Worm (Caenorhabditis elegans) whole organism, L4 larva: Measurements from ENCODE around the gene K10D2.5.

ENCODE experiments used
- F10B5.3 ChIP-seq: sonication (generic microtip); optimal IDR thresholded peaks from 2 replicates; lab custom pipeline; 2016; ENCODE audit warnings: mild to moderate bottlenecking, missing genetic modification characterization, missing compliant biosample characterization
- F26F4.8 ChIP-seq: fragments of 200-800 bp; sonication (Bioruptor generic); conservative IDR thresholded peaks from 2 replicates; pipeline ENCODE4 v1.3.6; 2022; ENCODE audit warnings: missing genetic modification characterization, missing compliant biosample characterization
- T26A8.4 ChIP-seq: fragments of 200-800 bp; sonication (Bioruptor generic); IDR thresholded peaks from 2 replicates; pipeline ENCODE4 v1.3.6; 2022; ENCODE audit warnings: missing genetic modification characterization, missing compliant biosample characterization
- Y5F2A.4 ChIP-seq: fragments of 200-800 bp; sonication (Bioruptor generic); optimal IDR thresholded peaks from 2 replicates; lab custom pipeline; 2018; ENCODE audit warnings: mild to moderate bottlenecking, missing genetic modification characterization, missing compliant biosample characterization
- ama-1 ChIP-seq: fragments of 150-350 bp; optimal IDR thresholded peaks from 2 replicates; lab custom pipeline; 2014; ENCODE audit warnings: inconsistent platforms, mixed read lengths
- ceh-20 ChIP-seq: fragments of 200-800 bp; sonication (Bioruptor generic); IDR thresholded peaks from 2 replicates; pipeline ENCODE4 v1.3.6; 2022; ENCODE audit warnings: missing genetic modification reagents, missing genetic modification characterization, missing compliant biosample characterization
- ceh-44 ChIP-seq: fragments of 200-800 bp; sonication (Bioruptor generic); IDR thresholded peaks from 2 replicates; pipeline ENCODE4 v1.3.6; 2022; ENCODE audit warnings: missing genetic modification reagents, missing genetic modification characterization, missing compliant biosample characterization
- ces-1 ChIP-seq: fragments of 150-350 bp; sonication (generic microtip); optimal IDR thresholded peaks from 4 replicates; lab custom pipeline; 2014; ENCODE audit warnings: missing biosample characterization, missing genetic modification reagents, missing genetic modification characterization
- cey-2 ChIP-seq: sonication (generic microtip); optimal IDR thresholded peaks from 3 replicates; lab custom pipeline; 2017; ENCODE audit warnings: missing genetic modification characterization, mild to moderate bottlenecking, missing compliant biosample characterization, antibody characterized with exemption, borderline replicate concordance; ENCODE audit not compliant: insufficient read depth
- ctbp-1 ChIP-seq: fragments of 200-800 bp; sonication (Bioruptor generic); IDR thresholded peaks from 2 replicates; pipeline ENCODE4 v1.3.6; 2022; ENCODE audit warnings: missing genetic modification reagents, missing genetic modification characterization, missing compliant biosample characterization
- daf-16 ChIP-seq, 3 experiments: sonication (generic microtip); optimal IDR thresholded peaks; 2 replicates each; lab custom pipeline; 2016 to 2017; ENCODE audit warnings: missing genetic modification characterization in 3 of 3, missing genetic modification reagents in 3 of 3, mild to moderate bottlenecking in 2 of 3, missing compliant biosample characterization in 2 of 3, missing biosample characterization in 1 of 3, moderate library complexity in 1 of 3
- dmd-9 ChIP-seq: fragments of 200-800 bp; sonication (Bioruptor generic); IDR thresholded peaks from 2 replicates; pipeline ENCODE4 v1.3.6; 2022; ENCODE audit warnings: missing genetic modification reagents, missing genetic modification characterization, missing compliant biosample characterization
- dpl-1 ChIP-seq: fragments of 150-350 bp; optimal IDR thresholded peaks from 2 replicates; lab custom pipeline; 2014; ENCODE audit warnings: missing biosample characterization, missing genetic modification reagents, missing genetic modification characterization
- duxl-1 ChIP-seq: sonication (generic microtip); optimal IDR thresholded peaks from 2 replicates; lab custom pipeline; 2016; ENCODE audit warnings: mild to moderate bottlenecking, missing genetic modification characterization, moderate library complexity, missing compliant biosample characterization; ENCODE audit not compliant: poor library complexity
- fkh-10 ChIP-seq: fragments of 150-350 bp; optimal IDR thresholded peaks from 2 replicates; lab custom pipeline; 2014; ENCODE audit warnings: missing biosample characterization, missing genetic modification reagents, missing genetic modification characterization
- hmg-1.1 ChIP-seq: fragments of 200-800 bp; sonication (Bioruptor generic); IDR thresholded peaks from 2 replicates; pipeline ENCODE4 v1.3.6; 2022; ENCODE audit warnings: missing genetic modification reagents, missing genetic modification characterization, missing compliant biosample characterization
- lim-7 ChIP-seq: fragments of 200-800 bp; sonication (Bioruptor generic); IDR thresholded peaks from 2 replicates; pipeline ENCODE4 v1.3.6; 2022; ENCODE audit warnings: missing genetic modification characterization, missing compliant biosample characterization
- lin-15B ChIP-seq: fragments of 150-350 bp; sonication (generic microtip); optimal IDR thresholded peaks from 3 replicates; lab custom pipeline; 2014; ENCODE audit warnings: missing biosample characterization, missing genetic modification characterization
- lin-38 ChIP-seq: fragments of 200-800 bp; sonication (Bioruptor generic); IDR thresholded peaks from 2 replicates; pipeline ENCODE4 v1.3.6; 2022; ENCODE audit warnings: missing genetic modification reagents, missing genetic modification characterization, missing compliant biosample characterization
- lin-39 ChIP-seq: fragments of 150-350 bp; optimal IDR thresholded peaks from 2 replicates; lab custom pipeline; 2014; ENCODE audit warnings: missing biosample characterization, missing genetic modification reagents, missing genetic modification characterization
- lir-3 ChIP-seq: sonication (generic microtip); optimal IDR thresholded peaks from 2 replicates; lab custom pipeline; 2016; ENCODE audit warnings: mild to moderate bottlenecking, missing genetic modification characterization, missing compliant biosample characterization
- lsy-2 ChIP-seq, 2 experiments: fragments of 150-350 bp in 1 of 2; sonication (generic microtip) in 1 of 2; optimal IDR thresholded peaks; 2 replicates each; lab custom pipeline; 2014 to 2017; ENCODE audit warnings: missing biosample characterization in 2 of 2, missing genetic modification characterization in 2 of 2
- madf-9 ChIP-seq: fragments of 200-800 bp; sonication (Bioruptor generic); conservative IDR thresholded peaks from 2 replicates; pipeline ENCODE4 v1.3.6; 2022; ENCODE audit warnings: missing genetic modification reagents, missing genetic modification characterization, missing compliant biosample characterization
- mdl-1 ChIP-seq, 2 experiments: fragments of 150-350 bp in 1 of 2; sonication (generic microtip) in 1 of 2; optimal IDR thresholded peaks; 2 replicates each; lab custom pipeline; 2014 to 2017; ENCODE audit warnings: missing biosample characterization in 2 of 2, missing genetic modification characterization in 2 of 2
- mep-1 ChIP-seq: fragments of 150-350 bp; sonication (generic microtip); optimal IDR thresholded peaks from 3 replicates; lab custom pipeline; 2014; ENCODE audit warnings: missing biosample characterization, missing genetic modification characterization
- mes-2 ChIP-seq: sonication (generic microtip); optimal IDR thresholded peaks from 2 replicates; lab custom pipeline; 2016; ENCODE audit warnings: missing genotype, mild to moderate bottlenecking, missing genetic modification characterization, missing compliant biosample characterization; ENCODE audit not compliant: poor library complexity, severe bottlenecking
- mxl-2 ChIP-seq: fragments of 200-800 bp; sonication (Bioruptor generic); conservative IDR thresholded peaks from 2 replicates; pipeline ENCODE4 v1.3.6; 2022; ENCODE audit warnings: missing genetic modification reagents, missing genetic modification characterization, missing compliant biosample characterization
- mxl-3 ChIP-seq: fragments of 200-800 bp; sonication (Bioruptor generic); optimal IDR thresholded peaks from 2 replicates; lab custom pipeline; 2018; ENCODE audit warnings: mild to moderate bottlenecking, missing genetic modification characterization, missing compliant biosample characterization
- nhr-237 ChIP-seq: sonication (generic microtip); optimal IDR thresholded peaks from 2 replicates; lab custom pipeline; 2017; ENCODE audit warnings: missing biosample characterization, missing genetic modification characterization
- nhr-28 ChIP-seq: fragments of 150-350 bp; optimal IDR thresholded peaks from 2 replicates; lab custom pipeline; 2014; ENCODE audit warnings: missing biosample characterization, missing genetic modification characterization
- nhr-42 ChIP-seq: fragments of 200-800 bp; sonication (Bioruptor generic); IDR thresholded peaks from 2 replicates; pipeline ENCODE4 v1.3.6; 2022; ENCODE audit warnings: missing genetic modification characterization, missing compliant biosample characterization
- nhr-6 ChIP-seq: fragments of 150-350 bp; optimal IDR thresholded peaks from 2 replicates; lab custom pipeline; 2014; ENCODE audit warnings: missing biosample characterization, missing genetic modification characterization
- nhr-77 ChIP-seq: fragments of 150-350 bp; optimal IDR thresholded peaks from 2 replicates; lab custom pipeline; 2014; ENCODE audit warnings: missing biosample characterization, missing genetic modification characterization
- php-3 ChIP-seq: fragments of 200-800 bp; sonication (Bioruptor generic); IDR thresholded peaks from 2 replicates; pipeline ENCODE4 v1.3.6; 2022; ENCODE audit warnings: missing genetic modification reagents, missing genetic modification characterization, missing compliant biosample characterization
- saeg-2 ChIP-seq: fragments of 200-800 bp; sonication (Bioruptor generic); IDR thresholded peaks from 2 replicates; pipeline ENCODE4 v1.3.6; 2022; ENCODE audit warnings: missing genetic modification reagents, missing genetic modification characterization, missing compliant biosample characterization
- sdz-12 ChIP-seq: fragments of 200-800 bp; sonication (Bioruptor generic); optimal IDR thresholded peaks from 2 replicates; lab custom pipeline; 2018; ENCODE audit warnings: mild to moderate bottlenecking, missing genetic modification characterization, missing compliant biosample characterization
- set-16 ChIP-seq: fragments of 200-800 bp; sonication (Bioruptor generic); IDR thresholded peaks from 2 replicates; pipeline ENCODE4 v1.3.6; 2022; ENCODE audit warnings: missing genetic modification reagents, missing genetic modification characterization, missing compliant biosample characterization
- skn-1 ChIP-seq: fragments of 150-350 bp; optimal IDR thresholded peaks from 2 replicates; lab custom pipeline; 2014; ENCODE audit warnings: missing biosample characterization, missing genetic modification characterization
- tag-97 ChIP-seq: fragments of 200-800 bp; sonication (Bioruptor generic); IDR thresholded peaks from 2 replicates; pipeline ENCODE4 v1.3.6; 2022; ENCODE audit warnings: missing genetic modification characterization, missing compliant biosample characterization
- tra-1 ChIP-seq: fragments of 200-800 bp; sonication (Bioruptor generic); IDR thresholded peaks from 2 replicates; pipeline ENCODE4 v1.3.6; 2022; ENCODE audit warnings: missing genetic modification reagents, missing genetic modification characterization, missing compliant biosample characterization
- unc-39 ChIP-seq: sonication (generic microtip); optimal IDR thresholded peaks from 2 replicates; lab custom pipeline; 2017; ENCODE audit warnings: missing biosample characterization, missing genetic modification characterization
- unc-62 ChIP-seq, 3 experiments: fragments of 150-350 bp in 1 of 3; sonication (generic microtip); optimal IDR thresholded peaks in 2 of 3; peaks in 1 of 3; 1 replicate in 1 of 3; 2 replicates in 2 of 3; lab custom pipeline; 2014 to 2017; ENCODE audit warnings: missing biosample characterization in 3 of 3, missing genetic modification characterization in 3 of 3, missing genetic modification reagents in 3 of 3, missing genotype in 1 of 3
- zfp-3 ChIP-seq: fragments of 200-800 bp; sonication (Bioruptor generic); conservative IDR thresholded peaks from 2 replicates; pipeline ENCODE4 v1.3.6; 2022; ENCODE audit warnings: missing genetic modification reagents, missing genetic modification characterization, missing compliant biosample characterization
- ztf-7 ChIP-seq: fragments of 150-350 bp; optimal IDR thresholded peaks from 2 replicates; lab custom pipeline; 2014; ENCODE audit warnings: missing biosample characterization, missing genetic modification characterization

The K10D2.5 gene

DNA sequence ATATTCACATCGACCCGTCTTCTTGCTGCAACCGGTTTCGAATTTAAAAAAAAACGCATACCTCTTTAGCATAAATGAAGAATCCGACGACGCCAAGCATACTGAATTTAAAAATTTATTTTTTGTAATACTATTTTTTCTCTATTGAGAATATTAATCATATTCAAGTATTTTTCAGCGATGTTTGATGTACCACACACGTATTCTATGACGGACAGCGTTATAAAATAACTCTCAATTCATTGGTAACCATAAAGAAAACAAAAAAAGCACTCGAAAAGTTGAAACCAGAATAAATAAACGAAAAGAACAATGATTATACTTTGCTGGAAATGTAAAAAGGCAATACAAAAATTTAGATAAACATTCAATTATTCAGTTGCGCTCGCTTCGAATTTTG lies 13.0 kb upstream of the K10D2.5 start, which contains the start of gene T10F2.5:
Gene T10F2.5 (minus strand): TSS at position 101 of the 400 bp plus-strand sequence.
- TF ChIP-seq lin-38 (GFP tag; lab: Robert Waterston, UW) = peak; percentile 34
- no peak for TF ChIP-seq nhr-237
- no peak for TF ChIP-seq zfp-3 (GFP tag; lab: Robert Waterston, UW)
- no peak for TF ChIP-seq F26F4.8 (GFP tag; lab: Robert Waterston, UW)
- TF ChIP-seq F10B5.3 (tag; lab: Kevin White, UChicago) = no peak

DNA sequence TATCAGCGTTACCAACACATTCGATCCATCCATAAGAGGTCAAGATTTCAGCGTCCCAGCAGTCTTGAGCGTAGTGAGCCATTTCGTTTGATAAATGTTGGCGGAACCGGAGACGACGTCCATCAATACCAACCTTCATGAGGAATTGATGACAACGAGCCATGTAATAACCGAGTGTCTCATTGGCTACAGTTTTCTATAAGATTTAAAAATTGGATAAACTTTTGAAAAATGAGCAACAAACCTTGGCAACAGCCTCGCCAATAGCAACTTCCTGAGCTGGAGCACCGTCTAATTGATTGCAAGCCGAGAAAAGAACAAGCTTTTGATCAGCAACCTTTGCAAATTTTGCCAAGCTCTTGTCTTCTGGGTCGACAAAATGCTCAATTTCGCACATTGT lies 11.7 kb upstream of the K10D2.5 start:
- TF ChIP-seq unc-62 (GFP tag; optimal IDR thresholded peaks at IDR 0.05 in 1 of 2; lab: Kevin White, UChicago) (peak in 1 of 2 experiments; percentile 91), unc-62 (tag; optimal IDR thresholded peaks at IDR 0.05; lab: Kevin White, UChicago) (no peak), lim-7 (GFP tag; lab: Robert Waterston, UW) (no peak), F26F4.8 (GFP tag; lab: Robert Waterston, UW) (0 out of 2 replicates have a peak, but pooled peaks have one; percentile 12)

- TF ChIP-seq mep-1 (tag; lab: Kevin White, UChicago) (no peak), nhr-42 (no peak), duxl-1 (tag; lab: Kevin White, UChicago) (no peak), saeg-2 (GFP tag; lab: Robert Waterston, UW) (no peak), ceh-44 (GFP tag; lab: Robert Waterston, UW) (no peak), daf-16 (GFP tag; optimal IDR thresholded peaks at IDR 0.05; lab: Kevin White, UChicago) (no peak), daf-16 (tag; optimal IDR thresholded peaks at IDR 0.05; lab: Kevin White, UChicago) (peak; percentile 14), nhr-6 (peak; percentile 17), Y5F2A.4 (GFP tag; lab: Kevin White, UChicago) (no peak), ctbp-1 (no peak), nhr-28 (tag; lab: Kevin White, UChicago) (no peak), tag-97 (GFP tag; lab: Robert Waterston, UW) (no peak), mxl-2 (GFP tag; lab: Robert Waterston, UW) (no peak), cey-2 (no peak), lin-39 (tag; lab: Kevin White, UChicago) (no peak), tra-1 (GFP tag; lab: Robert Waterston, UW) (no peak), lsy-2 (tag; optimal IDR thresholded peaks at IDR 0.05; lab: Kevin White, UChicago) (peak in 1 of 2 experiments; percentile 2), mes-2 (tag; lab: Kevin White, UChicago) (peak; percentile 8), nhr-77 (tag; lab: Kevin White, UChicago) (peak; percentile 9), ceh-20 (GFP tag; lab: Robert Waterston, UW) (no peak), ztf-7 (tag; lab: Kevin White, UChicago) (no peak), sdz-12 (GFP tag; lab: Kevin White, UChicago) (no peak), lin-38 (GFP tag; lab: Robert Waterston, UW) (0 out of 2 replicates have a peak, but pooled peaks have one; percentile 12), lin-15B (no peak), ama-1 (lab: Kevin White, UChicago) (no peak), set-16 (no peak), php-3 (GFP tag; lab: Robert Waterston, UW) (no peak), skn-1 (tag; lab: Kevin White, UChicago) (no peak), fkh-10 (GFP tag; lab: Kevin White, UChicago) (no peak), ces-1 (GFP tag; lab: Kevin White, UChicago) (no peak), dpl-1 (GFP tag; lab: Kevin White, UChicago) (peak; percentile 11), mxl-3 (GFP tag; lab: Kevin White, UChicago) (no peak), lir-3 (tag; lab: Kevin White, UChicago) (no peak), mdl-1 (tag; optimal IDR thresholded peaks at IDR 0.05; lab: Kevin White, UChicago) (no peak), madf-9 (GFP tag; lab: Robert Waterston, UW) (no peak), T26A8.4 (GFP tag; lab: Robert Waterston, UW) (no peak), unc-39 (tag; lab: Kevin White, UChicago) (no peak), hmg-1.1 (GFP tag; lab: Robert Waterston, UW) (no peak), dmd-9 (no peak)
Measured at ce11 chrIII:5162820-5163631, 9.5 kb upstream of the K10D2.5 start, which contains the start of gene gars-1. Gene gars-1, minus strand, starts transcription at chrIII:5163627.
